Worm (Caenorhabditis elegans): ENCODE measurements around the gene skr-14.

DNA sequence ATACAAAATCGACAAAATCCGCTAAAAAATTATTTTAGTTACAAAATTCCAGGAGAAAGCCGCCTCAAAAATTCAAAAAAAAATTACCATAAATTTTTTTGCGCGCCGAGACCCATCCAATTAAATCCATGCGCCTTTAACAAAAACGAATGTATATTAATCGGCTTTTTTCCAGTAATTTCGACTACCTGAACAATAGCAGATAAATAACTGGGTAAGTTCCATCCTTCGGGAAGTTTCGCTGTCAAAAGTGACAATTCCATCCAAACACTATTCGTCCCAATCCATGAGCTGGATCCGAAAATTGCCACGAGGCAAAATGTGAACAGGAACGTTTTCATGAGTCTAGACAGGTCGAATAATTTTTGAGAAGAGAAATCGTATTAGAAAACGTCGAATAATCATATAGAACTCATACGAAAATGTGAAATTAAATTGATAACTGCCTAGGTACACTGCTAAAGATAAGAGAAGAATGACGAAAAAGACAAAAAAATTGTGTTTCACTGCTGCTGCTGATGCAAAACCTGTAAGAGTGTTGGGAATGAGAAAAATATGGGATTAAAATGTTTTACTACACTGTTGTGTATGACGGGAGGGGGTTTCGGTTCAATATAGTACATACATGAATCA is 21.5 kb upstream of the skr-14 start, which contains the start of gene rft-1:
- no peak for TF ChIP-seq ama-1 (optimal IDR thresholded peaks at IDR 0.05)
- no peak for TF ChIP-seq flt-1 (GFP tag; IDR thresholded peaks at IDR 0.05)
- no peak for TF ChIP-seq tra-4 (tag; optimal IDR thresholded peaks at IDR 0.05)
- TF ChIP-seq hmg-4 (GFP tag; optimal IDR thresholded peaks at IDR 0.05) = no peak
- TF ChIP-seq sea-1 (GFP tag; conservative IDR thresholded peaks at IDR 0.05) = no peak
- no peak for TF ChIP-seq F13C5.2 (tag; optimal IDR thresholded peaks at IDR 0.05)

All from whole organism, early embryonic.